Fruit fly (Drosophila melanogaster): Measurements from ENCODE around the gene AdamTS-B.

Gene AdamTS-B

dm6 chrX:5690216-5690523 is 8.2 kb upstream of the AdamTS-B start:
- TF ChIP-seq CG7045 (GFP tag; optimal IDR thresholded peaks at IDR 0.05), result no peak
- TF ChIP-seq CG5204 (GFP tag; optimal IDR thresholded peaks at IDR 0.05), result no peak
- no peak for TF ChIP-seq Crg-1 (GFP tag; optimal IDR thresholded peaks at IDR 0.05)
- no peak for TF ChIP-seq CG14711 (tag; optimal IDR thresholded peaks at IDR 0.05)
- TF ChIP-seq cic (GFP tag; optimal IDR thresholded peaks at IDR 0.05), result no peak
- TF ChIP-seq pad (GFP tag; optimal IDR thresholded peaks at IDR 0.05), result no peak
- no peak for TF ChIP-seq Mnt (GFP tag; optimal IDR thresholded peaks at IDR 0.05)
- TF ChIP-seq CG12768 (GFP tag; optimal IDR thresholded peaks at IDR 0.05), result no peak
- no peak for TF ChIP-seq CG33017 (tag; optimal IDR thresholded peaks at IDR 0.05)
- TF ChIP-seq CG11617 (GFP tag; optimal IDR thresholded peaks at IDR 0.05), result no peak
- TF ChIP-seq cnc (optimal IDR thresholded peaks at IDR 0.05), result no peak

DNA sequence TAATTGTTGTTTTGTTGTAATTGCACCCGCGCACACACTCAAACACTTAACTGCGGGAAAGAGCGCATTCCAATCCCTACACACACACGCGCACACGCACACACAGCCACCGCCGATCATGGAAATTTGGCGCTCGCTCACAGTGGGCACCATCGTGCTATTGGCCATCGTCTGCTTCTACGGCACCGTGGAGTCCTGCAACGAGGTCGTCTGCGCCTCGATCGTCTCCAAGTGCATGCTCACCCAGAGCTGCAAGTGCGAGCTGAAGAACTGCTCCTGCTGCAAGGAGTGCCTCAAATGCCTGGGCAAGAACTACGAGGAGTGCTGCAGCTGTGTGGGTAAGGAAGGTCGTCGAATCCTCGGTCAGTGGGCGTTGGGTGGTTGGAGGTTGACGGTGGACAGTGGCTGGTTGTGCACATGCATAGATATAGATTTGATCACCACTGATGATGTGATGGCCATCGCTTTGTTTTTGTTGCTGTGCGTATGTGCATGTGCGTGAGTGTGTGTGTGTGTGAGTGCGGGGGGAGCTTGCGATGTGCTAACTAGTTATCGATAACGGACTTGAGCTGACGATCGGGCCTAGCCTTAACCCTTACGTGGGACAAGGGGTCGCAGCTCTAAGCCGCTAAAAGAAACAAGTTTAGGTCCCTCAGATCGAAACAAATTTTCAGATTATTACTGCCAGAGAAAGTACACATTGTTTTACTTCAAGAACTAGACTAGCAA is 7.5 kb upstream of the AdamTS-B start:
- TF ChIP-seq cnc (optimal IDR thresholded peaks at IDR 0.05), result no peak
- TF ChIP-seq bab1 (GFP tag; optimal IDR thresholded peaks at IDR 0.05), result peak; percentile 22
- no peak for TF ChIP-seq tj (GFP tag; optimal IDR thresholded peaks at IDR 0.05)
- TF ChIP-seq toe (GFP tag; optimal IDR thresholded peaks at IDR 0.05), result no peak
- peak; percentile 13 for TF ChIP-seq Mnt (GFP tag; optimal IDR thresholded peaks at IDR 0.05)

DNA sequence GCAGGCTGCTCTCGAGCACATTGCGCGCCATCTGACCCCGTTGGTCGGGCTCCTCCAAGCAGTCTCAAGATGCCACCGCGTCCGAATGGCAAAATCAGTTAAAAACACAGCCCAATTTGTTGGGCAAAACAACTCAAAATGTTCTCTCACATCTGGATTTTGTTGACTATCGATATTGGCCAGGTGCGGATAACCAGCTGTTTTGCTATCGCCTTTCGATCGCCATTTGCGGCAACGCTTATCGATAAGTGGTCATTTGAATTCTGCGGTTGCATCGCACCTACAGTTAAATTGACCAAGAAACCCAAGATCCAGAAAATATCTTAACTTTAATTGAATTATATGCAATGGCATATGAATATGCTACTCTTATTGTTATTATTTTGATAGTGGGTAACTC is 3.3 kb upstream of the AdamTS-B start, which contains the start of gene CG3149:
TSS of gene CG3149 (minus strand) at position 171 of the 400 bp plus-strand sequence.
- TF ChIP-seq bab1 (GFP tag; optimal IDR thresholded peaks at IDR 0.05), result peak; percentile 32
- no peak for TF ChIP-seq kay (GFP tag; ENCODE audit: borderline replicate concordance)

- TF ChIP-seq Hr96 (GFP tag; optimal IDR thresholded peaks at IDR 0.05) (no peak), toe (GFP tag; optimal IDR thresholded peaks at IDR 0.05) (no peak), CG33017 (tag; optimal IDR thresholded peaks at IDR 0.05) (no peak), CG7045 (GFP tag; optimal IDR thresholded peaks at IDR 0.05) (no peak), kay (GFP tag; ENCODE audit: borderline replicate concordance) (no peak), CG11617 (GFP tag; optimal IDR thresholded peaks at IDR 0.05) (no peak), Crg-1 (GFP tag; optimal IDR thresholded peaks at IDR 0.05) (no peak), tj (GFP tag; optimal IDR thresholded peaks at IDR 0.05) (no peak)
These were observed 2.4 kb upstream of the AdamTS-B start for dm6 chrX:5695958-5696357.

- TF ChIP-seq CG7045 (GFP tag; optimal IDR thresholded peaks at IDR 0.05) (peak; percentile 55), Clk (GFP tag; optimal IDR thresholded peaks at IDR 0.05) (peak; percentile 36), CG1620 (GFP tag; optimal IDR thresholded peaks at IDR 0.05) (peak; percentile 48), toe (GFP tag; optimal IDR thresholded peaks at IDR 0.05) (peak; percentile 74), Mnt (GFP tag; optimal IDR thresholded peaks at IDR 0.05) (peak; percentile 26), pad (GFP tag; optimal IDR thresholded peaks at IDR 0.05) (peak; percentile 15), CG33017 (tag; optimal IDR thresholded peaks at IDR 0.05) (peak; percentile 58), bab1 (GFP tag; optimal IDR thresholded peaks at IDR 0.05) (no peak), CG12768 (GFP tag; optimal IDR thresholded peaks at IDR 0.05) (peak; percentile 59), Crg-1 (GFP tag; optimal IDR thresholded peaks at IDR 0.05) (peak; percentile 56), kay (GFP tag; ENCODE audit: borderline replicate concordance) (no peak), Hr96 (GFP tag; optimal IDR thresholded peaks at IDR 0.05) (peak; percentile 81), tj (GFP tag; optimal IDR thresholded peaks at IDR 0.05) (peak; percentile 51), cnc (optimal IDR thresholded peaks at IDR 0.05) (no peak), CG7101 (tag; optimal IDR thresholded peaks at IDR 0.05) (peak; percentile 70), CG14711 (tag; optimal IDR thresholded peaks at IDR 0.05) (peak; percentile 64), cic (GFP tag; optimal IDR thresholded peaks at IDR 0.05) (peak; percentile 29), CG5204 (GFP tag; optimal IDR thresholded peaks at IDR 0.05) (peak; percentile 69), ovo (GFP tag; optimal IDR thresholded peaks at IDR 0.05) (no peak), CG11617 (GFP tag; optimal IDR thresholded peaks at IDR 0.05) (peak; percentile 59)
These were observed 1.8 kb upstream of the AdamTS-B start for dm6 chrX:5696436-5697022.

DNA sequence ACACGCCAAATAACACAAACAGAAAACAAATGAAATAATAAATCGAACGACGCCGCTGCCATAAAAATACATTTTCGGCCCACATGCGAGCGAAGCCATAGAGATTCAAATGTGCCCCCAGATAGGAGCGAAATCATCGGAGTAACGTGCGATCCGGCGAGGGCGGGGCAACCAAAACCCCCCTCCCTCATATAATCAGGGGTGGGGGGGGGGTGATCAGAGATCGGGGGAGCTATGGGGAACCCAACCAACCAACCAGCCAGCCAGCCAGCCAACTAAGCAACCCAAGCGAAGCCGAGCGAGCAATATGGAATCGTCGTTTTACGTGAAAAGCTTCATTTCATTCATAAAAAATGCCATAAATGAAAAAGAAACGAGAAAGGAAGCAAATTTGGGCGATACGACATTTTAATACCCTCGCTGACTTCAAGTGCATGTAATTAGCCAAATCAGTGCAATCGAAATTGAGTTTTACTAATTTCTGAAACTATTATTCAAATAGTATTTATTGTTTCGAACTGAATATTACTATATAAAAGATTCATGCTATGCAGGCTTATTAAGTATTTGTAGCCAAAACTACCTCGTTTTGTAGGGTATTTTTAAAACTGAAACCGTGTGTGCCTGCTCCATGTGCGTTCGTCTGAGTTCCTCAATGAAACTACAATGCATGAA is 1.6 kb downstream of the AdamTS-B start:
- TF ChIP-seq CG1620 (GFP tag; optimal IDR thresholded peaks at IDR 0.05), result no peak

DNA sequence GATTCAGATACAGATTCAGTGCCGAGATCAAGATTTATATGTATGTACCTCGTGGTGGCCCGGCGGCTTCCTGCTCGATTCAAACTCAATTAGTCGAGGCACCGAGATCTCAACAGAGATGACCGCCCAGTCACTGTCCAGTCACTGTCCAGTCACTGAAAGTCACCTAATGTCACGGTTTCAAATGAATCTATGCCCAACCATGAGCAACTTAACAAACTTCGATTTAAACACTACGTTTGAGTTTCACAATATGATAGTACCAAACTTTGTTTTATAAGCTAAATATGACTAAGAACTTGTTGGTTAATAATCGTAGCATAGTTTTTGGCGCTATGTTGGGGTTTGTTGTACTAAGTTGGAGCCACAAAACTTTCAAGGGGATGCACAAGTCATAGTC is 6.7 kb downstream of the AdamTS-B start:
- TF ChIP-seq CG12768 (GFP tag; optimal IDR thresholded peaks at IDR 0.05) (no peak), Crg-1 (GFP tag; optimal IDR thresholded peaks at IDR 0.05) (no peak), Clk (GFP tag; optimal IDR thresholded peaks at IDR 0.05) (no peak), CG33017 (tag; optimal IDR thresholded peaks at IDR 0.05) (no peak), pad (GFP tag; optimal IDR thresholded peaks at IDR 0.05) (no peak), kay (GFP tag; ENCODE audit: borderline replicate concordance) (no peak)

Data from whole organism, adult.